Fruit fly (Drosophila melanogaster): ENCODE results near the gene msd5.

msd5 gene

DNA sequence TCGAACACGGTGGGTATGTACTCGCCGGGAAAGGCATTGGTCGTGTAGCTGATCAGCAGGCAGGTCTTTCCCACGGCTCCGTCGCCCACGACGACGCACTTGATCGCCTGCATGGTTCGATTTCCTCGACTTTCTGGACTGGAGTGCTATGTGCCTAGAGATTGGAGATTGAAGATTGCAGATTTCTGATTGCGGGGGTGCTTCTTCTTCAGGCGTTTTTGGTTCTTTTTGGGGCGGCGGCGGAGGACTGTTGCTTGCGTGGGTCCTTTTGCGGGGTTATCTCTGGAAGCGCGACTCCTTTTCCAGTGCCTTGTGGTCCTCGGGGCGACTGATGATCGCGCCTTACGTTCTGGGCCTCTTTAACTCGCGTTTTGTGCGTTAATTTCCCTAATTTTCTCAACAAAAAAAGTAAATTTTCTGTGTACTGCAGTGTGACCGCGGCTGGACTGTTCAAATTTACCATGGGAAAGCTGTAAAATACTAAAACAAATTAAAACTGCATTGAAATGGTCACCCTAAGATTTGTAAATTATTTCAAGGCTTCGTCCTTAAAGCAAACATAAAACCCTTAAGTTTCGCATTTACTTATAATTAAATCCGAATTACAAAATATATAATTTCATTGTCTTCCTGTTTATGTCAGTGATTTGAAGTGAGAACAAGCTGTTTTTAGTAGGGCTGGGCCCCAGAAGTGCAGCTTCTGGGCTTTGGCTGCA, 30.6 kb downstream of the msd5 start, which contains the start of the genes Rac1 and Acat2 (continued):
- no peak for TF ChIP-seq Stat92E (GFP tag; optimal IDR thresholded peaks at IDR 0.05)
- peak in 1 of 2 experiments; percentile 23 for TF ChIP-seq crp (GFP tag; optimal IDR thresholded peaks at IDR 0.05)
- TF ChIP-seq CG13123 (GFP tag; optimal IDR thresholded peaks at IDR 0.05) = peak; percentile 5
- TF ChIP-seq CG1024 (GFP tag; IDR thresholded peaks at IDR 0.05) = no peak
- TF ChIP-seq Bdp1 (GFP tag; optimal IDR thresholded peaks at IDR 0.05) = no peak
- peak; percentile 53 for TF ChIP-seq phol (tag; optimal IDR thresholded peaks at IDR 0.05)
- peak; percentile 5 for TF ChIP-seq NC2β (GFP tag; optimal IDR thresholded peaks at IDR 0.05)
- TF ChIP-seq vvl (GFP tag; IDR thresholded peaks at IDR 0.05) = peak; percentile 27; the same call in 1 of the 2 replicates
- peak; percentile 32 for TF ChIP-seq CG2116 (GFP tag; optimal IDR thresholded peaks at IDR 0.05)
- no peak for TF ChIP-seq CG10462 (GFP tag; optimal IDR thresholded peaks at IDR 0.05)
- peak; percentile 56 for TF ChIP-seq stwl (tag; optimal IDR thresholded peaks at IDR 0.05)
- TF ChIP-seq CG10654 (GFP tag; optimal IDR thresholded peaks at IDR 0.05) = no peak
- TF ChIP-seq CG9797 (GFP tag; optimal IDR thresholded peaks at IDR 0.05) = peak; percentile 92
- TF ChIP-seq CG13296 (GFP tag; optimal IDR thresholded peaks at IDR 0.05) = no peak
- peak; percentile 13 for TF ChIP-seq Mes4 (GFP tag; optimal IDR thresholded peaks at IDR 0.05)
- TF ChIP-seq CG14965 (GFP tag; optimal IDR thresholded peaks at IDR 0.05; ENCODE audit: borderline replicate concordance) = no peak
- TF ChIP-seq pzg (GFP tag; optimal IDR thresholded peaks at IDR 0.05) = peak; percentile 85
- TF ChIP-seq slbo (GFP tag; IDR thresholded peaks at IDR 0.05) = no peak
- peak; percentile 93 for TF ChIP-seq ssp (GFP tag; IDR thresholded peaks at IDR 0.05)
- TF ChIP-seq CG17802 (tag; optimal IDR thresholded peaks at IDR 0.05) = peak; percentile 33
- TF ChIP-seq zf30C (GFP tag; optimal IDR thresholded peaks at IDR 0.05) = peak; percentile 20
- TF ChIP-seq Abd-B (GFP tag; optimal IDR thresholded peaks at IDR 0.05) = peak; percentile 56
- peak; percentile 15 for TF ChIP-seq dmrt11E (tag; optimal IDR thresholded peaks at IDR 0.05)
- peak; percentile 61 for TF ChIP-seq CG15514 (GFP tag; optimal IDR thresholded peaks at IDR 0.05)
- TF ChIP-seq BEAF-32 (GFP tag; optimal IDR thresholded peaks at IDR 0.05) = peak; percentile 54
- no peak for TF ChIP-seq chm (GFP tag; IDR thresholded peaks at IDR 0.05)
- TF ChIP-seq CG18262 (tag; optimal IDR thresholded peaks at IDR 0.05) = peak; percentile 16
- peak; percentile 50 for TF ChIP-seq CG10267 (tag; optimal IDR thresholded peaks at IDR 0.05)
- no peak for TF ChIP-seq CG10543 (GFP tag; optimal IDR thresholded peaks at IDR 0.05)
- no peak for TF ChIP-seq CG13775 (GFP tag; optimal IDR thresholded peaks at IDR 0.05)
- TF ChIP-seq CG3847 (GFP tag; IDR thresholded peaks at IDR 0.05) = peak; percentile 70
- TF ChIP-seq CG33557 (GFP tag; optimal IDR thresholded peaks at IDR 0.05) = peak; percentile 25
- TF ChIP-seq Sry-δ (GFP tag; optimal IDR thresholded peaks at IDR 0.05) = peak; percentile 41

DNA sequence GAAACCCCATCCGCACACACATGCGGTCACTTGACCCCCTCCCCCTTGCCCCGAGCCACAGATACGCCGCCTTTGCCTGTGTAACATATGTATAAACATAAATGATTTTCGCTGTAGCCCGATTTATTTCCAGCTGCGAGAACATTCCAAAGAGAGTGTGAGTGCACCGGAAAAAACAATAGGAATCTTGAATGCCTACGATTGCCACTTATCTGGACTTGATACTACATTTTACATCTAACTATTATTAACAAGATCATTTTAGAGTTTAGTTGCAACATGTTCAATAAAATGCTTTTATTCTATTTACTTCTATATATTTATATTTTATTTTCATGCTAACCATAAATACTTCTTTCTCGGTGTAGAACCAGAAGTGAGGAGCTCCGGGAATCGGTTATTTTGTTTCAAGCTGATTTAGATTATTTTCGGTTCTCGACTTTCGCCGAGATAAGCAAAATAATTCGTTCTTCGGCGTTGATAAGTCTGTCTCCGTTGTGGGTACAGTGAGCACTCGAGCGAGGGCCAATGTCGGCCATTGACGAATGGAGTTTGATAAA, 32.8 kb downstream of the msd5 start:
- TF ChIP-seq crc (GFP tag; optimal IDR thresholded peaks at IDR 0.05) (no peak), CG1603 (tag; optimal IDR thresholded peaks at IDR 0.05) (peak; percentile 31), stc (GFP tag; IDR thresholded peaks at IDR 0.05) (peak; percentile 74), CG13296 (GFP tag; optimal IDR thresholded peaks at IDR 0.05) (peak; percentile 30), so (GFP tag; IDR thresholded peaks at IDR 0.05) (no peak; the same call in none of the 3 replicates), croc (GFP tag; conservative IDR thresholded peaks at IDR 0.05) (peak; percentile 83), zf30C (GFP tag; optimal IDR thresholded peaks at IDR 0.05) (peak; percentile 97), MTF-1 (GFP tag; optimal IDR thresholded peaks at IDR 0.05; ENCODE audit: borderline replicate concordance) (peak; percentile 21), Nf-YA (GFP tag; IDR thresholded peaks at IDR 0.05) (no peak), CG9932 (GFP tag; IDR thresholded peaks at IDR 0.05) (peak; percentile 68), H2.0 (GFP tag; IDR thresholded peaks at IDR 0.05) (peak; percentile 67), Jarid2 (GFP tag; optimal IDR thresholded peaks at IDR 0.05) (peak; percentile 53), jing (GFP tag; optimal IDR thresholded peaks at IDR 0.05) (no peak), Camta (GFP tag; optimal IDR thresholded peaks at IDR 0.05) (peak; percentile 38), CG9876 (GFP tag; optimal IDR thresholded peaks at IDR 0.05) (no peak), gcm2 (GFP tag; optimal IDR thresholded peaks at IDR 0.05) (peak; percentile 7), Mes4 (GFP tag; optimal IDR thresholded peaks at IDR 0.05) (no peak), CG1602 (GFP tag; optimal IDR thresholded peaks at IDR 0.05) (peak; percentile 80), dmrt99B (tag; optimal IDR thresholded peaks at IDR 0.05) (peak; percentile 84)

Data from whole organism, embryonic.